Worm (Caenorhabditis elegans): ENCODE measurements around the gene srw-77.

- TF ChIP-seq fkh-10 (GFP tag; optimal IDR thresholded peaks at IDR 0.05) (no peak), ceh-34 (tag; optimal IDR thresholded peaks at IDR 0.05) (no peak), sdc-2 (tag; optimal IDR thresholded peaks at IDR 0.05) (no peak), ceh-30 (tag; optimal IDR thresholded peaks at IDR 0.05) (no peak), Y22D7AL.16 (tag; optimal IDR thresholded peaks at IDR 0.05) (no peak), madf-2 (tag; optimal IDR thresholded peaks at IDR 0.05) (no peak), pqm-1 (tag; optimal IDR thresholded peaks at IDR 0.05) (no peak), ceh-9 (tag; optimal IDR thresholded peaks at IDR 0.05) (no peak), ceh-48 (tag; optimal IDR thresholded peaks at IDR 0.05) (no peak), ceh-45 (GFP tag; IDR thresholded peaks at IDR 0.05) (no peak), tbx-2 (tag; optimal IDR thresholded peaks at IDR 0.05) (no peak), nhr-11 (tag; optimal IDR thresholded peaks at IDR 0.05) (no peak), ceh-22 (tag; optimal IDR thresholded peaks at IDR 0.05) (no peak)
Measured at ce11 chrV:16643558-16643957, at the start of gene srw-77.

Measured in whole organism, late embryonic.